Worm (Caenorhabditis elegans) whole organism, midembryonic: ENCODE results near the gene str-176.

ENCODE experiments used
- flt-1 ChIP-seq: fragments of 200-800 bp; sonication (Bioruptor generic); IDR thresholded peaks from 2 replicates; pipeline ENCODE4 v1.3.6; 2022; ENCODE audit warnings: missing genetic modification characterization, missing compliant biosample characterization
- ref-1 ChIP-seq: fragments of 200-800 bp; sonication (Bioruptor generic); conservative IDR thresholded peaks from 2 replicates; pipeline ENCODE4 v1.3.6; 2022; ENCODE audit warnings: missing genetic modification reagents, missing genetic modification characterization, missing compliant biosample characterization
- tab-1 ChIP-seq: fragments of 200-800 bp; sonication (Bioruptor generic); IDR thresholded peaks from 2 replicates; pipeline ENCODE4 v1.3.6; 2022; ENCODE audit warnings: missing genetic modification characterization, missing compliant biosample characterization

ce11 chrIV:8501382-8501781 is 37.8 kb upstream of the str-176 start, which contains the start of gene C28C12.1:
- no peak for TF ChIP-seq tab-1
- no peak for TF ChIP-seq ref-1 (GFP tag; lab: Robert Waterston, UW)
- TF ChIP-seq flt-1 (GFP tag; lab: Robert Waterston, UW), result no peak
